Fruit fly (Drosophila melanogaster): ENCODE results near the gene CG33269.
"Not testable (repeated sequence)": the region's sequence is repeated elsewhere in the genome, so short reads cannot be mapped to it uniquely, and the experiment has no call there.

The CG33269 gene

dm6 chr3L:11591803-11592202 is 9.8 kb upstream of the CG33269 start:
- TF ChIP-seq CG8159 (tag; optimal IDR thresholded peaks at IDR 0.05) (no peak), CG13204 (GFP tag; optimal IDR thresholded peaks at IDR 0.05) (peak; percentile 52), rn (GFP tag; IDR thresholded peaks at IDR 0.05) (no peak)

DNA sequence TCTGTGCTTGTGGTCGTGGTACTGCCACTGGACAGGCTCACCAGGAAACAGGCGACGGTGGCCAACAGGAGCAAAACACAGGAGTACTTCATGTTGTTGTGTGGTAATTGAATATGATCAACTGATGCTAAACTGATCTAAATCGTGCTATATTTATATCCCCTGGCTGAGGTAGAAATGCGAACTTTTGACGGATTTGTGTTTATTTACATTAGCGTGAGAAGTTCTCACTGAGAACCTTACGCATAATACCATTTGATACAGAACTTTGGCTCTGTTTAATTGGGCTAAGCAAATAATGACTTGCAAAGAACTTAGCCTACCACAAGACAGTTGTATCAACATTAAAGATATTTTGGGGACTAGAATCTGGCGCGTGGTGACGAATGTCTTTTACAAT is 9.1 kb upstream of the CG33269 start, which contains the start of gene CG33268:
TSS of gene CG33268 (minus strand) at position 101 of the 400 bp plus-strand sequence.
- TF ChIP-seq Ets98B (GFP tag; IDR thresholded peaks at IDR 0.05), result no peak
- no peak for TF ChIP-seq Pif1B (GFP tag; optimal IDR thresholded peaks at IDR 0.05)
- TF ChIP-seq CG8301 (tag; optimal IDR thresholded peaks at IDR 0.05), result no peak
- TF ChIP-seq CG12605 (GFP tag; IDR thresholded peaks at IDR 0.05), result no peak
- no peak for TF ChIP-seq fd96Ca (GFP tag; IDR thresholded peaks at IDR 0.05)
- no peak for TF ChIP-seq CG17806 (tag; optimal IDR thresholded peaks at IDR 0.05)
- TF ChIP-seq CG32121 (GFP tag; IDR thresholded peaks at IDR 0.05), result no peak
- no peak for TF ChIP-seq Snoo (tag; optimal IDR thresholded peaks at IDR 0.05)

DNA sequence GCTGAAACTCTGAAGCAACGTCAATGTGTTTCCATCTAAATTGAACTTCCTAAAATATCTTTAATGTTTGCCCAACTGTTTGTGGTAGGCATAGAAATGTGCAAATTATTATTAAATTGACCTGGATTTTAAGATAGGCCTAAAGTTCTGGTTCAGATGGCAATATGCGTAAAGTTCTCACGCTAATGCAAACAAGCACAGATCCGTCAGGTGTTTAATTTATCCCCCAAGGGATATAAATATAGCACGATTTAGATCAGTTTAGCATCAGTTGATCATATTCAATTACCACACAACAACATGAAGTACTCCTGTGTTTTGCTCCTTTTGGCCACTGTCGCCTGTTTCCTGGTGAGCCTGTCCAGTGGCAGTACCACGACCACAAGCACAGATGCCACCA is 7.4 kb upstream of the CG33269 start, which contains the start of gene CG7377:
TSS of gene CG7377 (plus strand) at position 301 of the 400 bp plus-strand sequence.
- TF ChIP-seq CG10348 (GFP tag; IDR thresholded peaks at IDR 0.05); fd96Ca (GFP tag; IDR thresholded peaks at IDR 0.05); D1 (tag; optimal IDR thresholded peaks at IDR 0.05): not testable (repeated sequence)

dm6 chr3L:11588594-11588993 is 6.6 kb upstream of the CG33269 start:
- TF ChIP-seq Ets98B (GFP tag; IDR thresholded peaks at IDR 0.05) (0 out of 2 replicates have a peak, but pooled peaks have one; percentile 37), CG8301 (tag; optimal IDR thresholded peaks at IDR 0.05) (peak; percentile 21), Pif1B (GFP tag; optimal IDR thresholded peaks at IDR 0.05) (no peak), CG9948 (tag; optimal IDR thresholded peaks at IDR 0.05) (no peak), Snoo (tag; optimal IDR thresholded peaks at IDR 0.05) (no peak), CG4496 (GFP tag; IDR thresholded peaks at IDR 0.05) (0 out of 3 replicates have a peak, but pooled peaks have one; percentile 45)

- TF ChIP-seq CG14655 (GFP tag; optimal IDR thresholded peaks at IDR 0.05) (peak; percentile 91), CG32121 (GFP tag; IDR thresholded peaks at IDR 0.05) (peak; percentile 66), D1 (tag; optimal IDR thresholded peaks at IDR 0.05) (peak; percentile 28), CG4496 (GFP tag; IDR thresholded peaks at IDR 0.05) (peak; percentile 81), gl (tag; optimal IDR thresholded peaks at IDR 0.05) (peak; percentile 81), Pif1B (GFP tag; optimal IDR thresholded peaks at IDR 0.05) (peak; percentile 76), CG8159 (tag; optimal IDR thresholded peaks at IDR 0.05) (peak; percentile 92), fd96Ca (GFP tag; IDR thresholded peaks at IDR 0.05) (no peak; the same call in 1 of the 3 replicates), CG12605 (GFP tag; IDR thresholded peaks at IDR 0.05) (peak; percentile 71), CG15710 (tag; optimal IDR thresholded peaks at IDR 0.05) (peak; percentile 93), EcR (GFP tag; optimal IDR thresholded peaks at IDR 0.05) (peak; percentile 52), CG10348 (GFP tag; IDR thresholded peaks at IDR 0.05) (peak; percentile 57; the same call in 1 of the 2 replicates), CG34367 (tag; optimal IDR thresholded peaks at IDR 0.05) (peak; percentile 84), rn (GFP tag; IDR thresholded peaks at IDR 0.05) (peak; percentile 60; the same call in 1 of the 2 replicates), CG17806 (tag; optimal IDR thresholded peaks at IDR 0.05) (peak; percentile 84), Pif1A (GFP tag; optimal IDR thresholded peaks at IDR 0.05) (peak; percentile 80), Ets98B (GFP tag; IDR thresholded peaks at IDR 0.05) (peak; percentile 74), CG8301 (tag; optimal IDR thresholded peaks at IDR 0.05) (peak; percentile 89), CG9948 (tag; optimal IDR thresholded peaks at IDR 0.05) (peak; percentile 85), CG13204 (GFP tag; optimal IDR thresholded peaks at IDR 0.05) (peak; percentile 83), Snoo (tag; optimal IDR thresholded peaks at IDR 0.05) (peak; percentile 78)
Observed at dm6 chr3L:11587720-11588580, 6.0 kb upstream of the CG33269 start, which contains the start of gene rt. Gene rt, minus strand, starts transcription at chr3L:11587770.

DNA sequence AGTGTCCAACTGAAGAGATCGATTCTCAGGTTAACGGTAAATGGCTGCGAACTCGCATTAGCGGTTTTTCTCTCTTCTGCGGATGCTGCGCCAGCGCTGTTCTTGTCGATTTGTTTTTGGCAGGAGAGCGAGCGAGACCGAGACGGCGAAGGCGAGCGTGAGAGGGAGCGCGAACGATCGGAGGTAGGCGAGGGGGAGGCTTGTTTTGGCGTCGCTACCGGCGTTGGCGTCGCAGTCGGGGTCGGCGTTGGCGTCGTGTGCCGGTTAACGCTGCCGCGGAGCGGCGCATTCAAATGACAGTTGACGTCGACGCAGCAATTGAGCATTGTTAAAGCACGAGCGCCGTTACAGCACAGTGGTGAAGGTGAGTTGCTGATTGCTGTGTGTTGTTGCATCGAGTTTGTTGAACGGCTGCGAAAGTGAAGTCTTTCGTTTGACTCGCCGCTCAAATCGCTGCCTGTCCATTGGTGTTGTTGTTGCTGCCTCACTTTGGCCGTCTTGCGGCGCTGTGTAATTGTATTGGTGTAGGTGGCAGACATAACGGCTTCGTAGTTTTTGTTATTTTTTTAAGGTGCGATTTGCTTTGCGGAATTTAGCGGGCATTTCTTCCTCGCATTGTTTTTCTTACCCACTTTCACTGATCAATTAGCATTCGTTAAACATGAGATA is 4.9 kb upstream of the CG33269 start:
- TF ChIP-seq CG8301 (tag; optimal IDR thresholded peaks at IDR 0.05) (no peak), CG4496 (GFP tag; IDR thresholded peaks at IDR 0.05) (peak; percentile 18; the same call in 1 of the 3 replicates), rn (GFP tag; IDR thresholded peaks at IDR 0.05) (no peak), CG32121 (GFP tag; IDR thresholded peaks at IDR 0.05) (0 out of 2 replicates have a peak, but pooled peaks have one; percentile 16)

DNA sequence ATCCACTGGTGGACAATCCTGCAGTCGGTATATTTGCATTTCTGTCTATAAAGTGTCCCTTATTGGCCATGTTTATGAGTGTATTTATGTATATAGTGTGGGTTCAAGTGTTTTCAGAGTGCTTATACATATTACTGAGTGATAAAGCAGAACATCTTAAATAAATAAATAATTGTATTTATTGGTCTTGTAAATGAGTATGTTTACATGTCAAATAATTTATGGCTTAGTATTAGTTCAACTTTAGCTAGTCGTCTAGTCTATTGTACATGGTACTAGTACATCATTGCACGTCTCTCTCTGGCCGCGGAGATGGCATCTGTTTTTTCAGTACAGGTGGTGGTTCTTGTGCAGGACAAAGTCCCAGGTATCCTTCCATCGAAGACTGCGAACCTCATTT is 2.0 kb upstream of the CG33269 start, which contains the start of gene CG32086:
TSS of gene CG32086 (minus strand) at position 101 of the 400 bp plus-strand sequence.
- no peak for TF ChIP-seq CG14655 (GFP tag; optimal IDR thresholded peaks at IDR 0.05)
- no peak for TF ChIP-seq CG32121 (GFP tag; IDR thresholded peaks at IDR 0.05)
- TF ChIP-seq CG15710 (tag; optimal IDR thresholded peaks at IDR 0.05), result no peak
- no peak for TF ChIP-seq CG8159 (tag; optimal IDR thresholded peaks at IDR 0.05)
- TF ChIP-seq Pif1A (GFP tag; optimal IDR thresholded peaks at IDR 0.05), result no peak
- TF ChIP-seq CG13204 (GFP tag; optimal IDR thresholded peaks at IDR 0.05), result no peak
- TF ChIP-seq CG12605 (GFP tag; IDR thresholded peaks at IDR 0.05), result no peak
- no peak for TF ChIP-seq fd96Ca (GFP tag; IDR thresholded peaks at IDR 0.05)

Measured in whole organism, pupa.